Fruit fly (Drosophila melanogaster): ENCODE measurements around the gene Fum3.

Gene Fum3

DNA sequence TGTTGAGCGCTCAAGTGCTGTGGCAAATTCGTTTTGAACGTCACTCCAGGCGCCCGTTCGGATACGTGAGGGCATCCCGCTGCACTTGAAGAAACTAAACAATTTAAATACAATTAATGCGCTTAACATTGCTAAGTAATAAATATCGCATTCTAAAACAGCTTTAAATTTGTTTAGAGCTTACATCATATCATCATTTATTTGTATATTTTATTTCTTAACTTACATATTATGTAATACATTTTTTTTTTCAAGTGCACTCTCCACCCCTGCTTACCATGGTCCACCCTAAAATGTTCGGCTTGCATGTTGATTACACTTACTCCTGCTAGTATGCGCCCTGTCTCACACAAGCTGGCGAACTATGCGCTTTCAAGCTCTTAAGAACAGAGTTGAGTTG, 50.3 kb downstream of the Fum3 start (continued):
- TF ChIP-seq Max (GFP tag; optimal IDR thresholded peaks at IDR 0.05) (peak; percentile 42), CG11247 (GFP tag; IDR thresholded peaks at IDR 0.05) (peak; percentile 7; the same call in 1 of the 2 replicates), Dad (GFP tag; optimal IDR thresholded peaks at IDR 0.05) (no peak), CkIIα-i1 (GFP tag; IDR thresholded peaks at IDR 0.05) (no peak), D19A (tag; optimal IDR thresholded peaks at IDR 0.05) (peak; percentile 74), ac (GFP tag; optimal IDR thresholded peaks at IDR 0.05) (peak; percentile 66), CG14710 (tag; optimal IDR thresholded peaks at IDR 0.05) (peak; percentile 88), CG2120 (GFP tag; optimal IDR thresholded peaks at IDR 0.05) (no peak), zfh1 (GFP tag; IDR thresholded peaks at IDR 0.05) (peak; percentile 91), CoRest (tag; optimal IDR thresholded peaks at IDR 0.05) (peak; percentile 75), CG9876 (GFP tag; optimal IDR thresholded peaks at IDR 0.05) (no peak), unc-4 (GFP tag; IDR thresholded peaks at IDR 0.05; ENCODE audit: partially characterized antibody) (no peak), amos (GFP tag; IDR thresholded peaks at IDR 0.05; ENCODE audit: partially characterized antibody) (no peak), Lhr (GFP tag; optimal IDR thresholded peaks at IDR 0.05) (peak; percentile 49), cato (GFP tag; optimal IDR thresholded peaks at IDR 0.05; ENCODE audit: borderline replicate concordance) (peak; percentile 55), CG10321 (GFP tag; IDR thresholded peaks at IDR 0.05) (no peak), CG14965 (GFP tag; optimal IDR thresholded peaks at IDR 0.05; ENCODE audit: borderline replicate concordance) (no peak), br (optimal IDR thresholded peaks at IDR 0.05) (no peak), CG15073 (GFP tag; optimal IDR thresholded peaks at IDR 0.05) (peak; percentile 26), CG12769 (tag; optimal IDR thresholded peaks at IDR 0.05) (no peak), Nf-YC (tag; optimal IDR thresholded peaks at IDR 0.05) (no peak), Aef1 (GFP tag; IDR thresholded peaks at IDR 0.05) (peak; percentile 43; the same call in 1 of the 3 replicates), cg (GFP tag; optimal IDR thresholded peaks at IDR 0.05) (no peak), CG13287 (GFP tag; IDR thresholded peaks at IDR 0.05; ENCODE audit: partially characterized antibody) (no peak), CG10267 (tag; optimal IDR thresholded peaks at IDR 0.05) (peak; percentile 82), Fer3 (tag; optimal IDR thresholded peaks at IDR 0.05) (peak; percentile 33), Tbp (GFP tag; optimal IDR thresholded peaks at IDR 0.05) (no peak), bbx (GFP tag; IDR thresholded peaks at IDR 0.05; ENCODE audit: partially characterized antibody) (no peak), Med (GFP tag) (no peak), fd102C (GFP tag; optimal IDR thresholded peaks at IDR 0.05) (peak; percentile 5), salm (tag; optimal IDR thresholded peaks at IDR 0.05) (peak; percentile 56), phol (tag; optimal IDR thresholded peaks at IDR 0.05) (peak; percentile 83), CG31224 (GFP tag; IDR thresholded peaks at IDR 0.05) (peak; percentile 31; the same call in 1 of the 2 replicates), ssp (GFP tag; IDR thresholded peaks at IDR 0.05) (peak; percentile 67), CG17328 (GFP tag; IDR thresholded peaks at IDR 0.05) (peak; percentile 94), CG7987 (GFP tag; optimal IDR thresholded peaks at IDR 0.05) (no peak), Blimp-1 (GFP tag; optimal IDR thresholded peaks at IDR 0.05) (peak; percentile 81), CG17612 (GFP tag; IDR thresholded peaks at IDR 0.05) (no peak), row (GFP tag; IDR thresholded peaks at IDR 0.05) (peak; percentile 88), gsb-n (tag; optimal IDR thresholded peaks at IDR 0.05) (peak; percentile 93), CG6854 (GFP tag; optimal IDR thresholded peaks at IDR 0.05) (no peak), CG12299 (tag; optimal IDR thresholded peaks at IDR 0.05) (no peak), MBD-R2 (GFP tag; IDR thresholded peaks at IDR 0.05) (no peak), Taf1 (GFP tag; IDR thresholded peaks at IDR 0.05) (no peak), Xrp1 (GFP tag; IDR thresholded peaks at IDR 0.05) (peak; percentile 94), Hr78 (GFP tag; optimal IDR thresholded peaks at IDR 0.05) (peak in 1 of 2 experiments; percentile 19), CG9727 (GFP tag; optimal IDR thresholded peaks at IDR 0.05) (peak; percentile 91), CG4360 (GFP tag; IDR thresholded peaks at IDR 0.05) (no peak), Lpt (GFP tag; optimal IDR thresholded peaks at IDR 0.05) (no peak), cwo (GFP tag; optimal IDR thresholded peaks at IDR 0.05) (peak; percentile 31), CG1832 (GFP tag; optimal IDR thresholded peaks at IDR 0.05) (no peak)

Measured in whole organism, embryonic.